In genomic region chrX:3455431-3456001, dm6 we compare ENCODE assay signal across 3 fruit fly cellular contexts.
TF ChIP-seq lines count a peak whose summit lies in the region.

No protein-coding gene starts in this region.

- no peak for TF ChIP-seq CTCF in whole organism, embryonic (GFP tag; optimal IDR thresholded peaks at IDR 0.05; lab: Kevin White, UChicago)

TF ChIP-seq in whole organism, embryonic, 481 proteins besides CTCF, POLR2A, EP300 and RAD21 (continues in another document):
- no peak for TF ChIP-seq CG10274 (GFP tag; optimal IDR thresholded peaks at IDR 0.05; lab: Kevin White, UChicago)
- no peak for TF ChIP-seq dm (GFP tag; optimal IDR thresholded peaks at IDR 0.05; lab: Kevin White, UChicago)
- no peak for TF ChIP-seq pfk (GFP tag; optimal IDR thresholded peaks at IDR 0.05; lab: Kevin White, UChicago)
- peak; percentile 25 for TF ChIP-seq CG12219 (GFP tag; optimal IDR thresholded peaks at IDR 0.05; lab: Kevin White, UChicago)
- TF ChIP-seq Scr (GFP tag; IDR thresholded peaks at IDR 0.05; lab: Robert Waterston, UW; ENCODE audit: partially characterized antibody): no peak
- TF ChIP-seq Ptx1 (GFP tag; IDR thresholded peaks at IDR 0.05; lab: Robert Waterston, UW): peak; percentile 56
- peak; percentile 48 for TF ChIP-seq ATbp (GFP tag; optimal IDR thresholded peaks at IDR 0.05; lab: Kevin White, UChicago)
- TF ChIP-seq klu (GFP tag; IDR thresholded peaks at IDR 0.05; lab: Robert Waterston, UW): no peak
- TF ChIP-seq CG6813 (GFP tag; optimal IDR thresholded peaks at IDR 0.05; lab: Kevin White, UChicago): peak; percentile 24
- peak in 1 of 2 experiments; percentile 20 for TF ChIP-seq dpn (GFP tag; optimal IDR thresholded peaks at IDR 0.05; lab: Kevin White, UChicago)
- TF ChIP-seq CG13775 (GFP tag; optimal IDR thresholded peaks at IDR 0.05; lab: Kevin White, UChicago): peak; percentile 19
- peak; percentile 63; the same call in 2 of the 3 replicates for TF ChIP-seq dysf (GFP tag; IDR thresholded peaks at IDR 0.05; lab: Robert Waterston, UW)
- no peak for TF ChIP-seq CG4617 (GFP tag; optimal IDR thresholded peaks at IDR 0.05; lab: Kevin White, UChicago; ENCODE audit: borderline replicate concordance)
- TF ChIP-seq twi (tag; optimal IDR thresholded peaks at IDR 0.05; lab: Kevin White, UChicago): peak; percentile 11
- TF ChIP-seq CG9932 (GFP tag; IDR thresholded peaks at IDR 0.05; lab: Robert Waterston, UW): peak; percentile 31; the same call in 1 of the 2 replicates
- no peak for TF ChIP-seq HmgD (GFP tag; optimal IDR thresholded peaks at IDR 0.05; lab: Kevin White, UChicago)
- peak; percentile 5 for TF ChIP-seq CG12942 (GFP tag; optimal IDR thresholded peaks at IDR 0.05; lab: Kevin White, UChicago)
- TF ChIP-seq zen (tag; optimal IDR thresholded peaks at IDR 0.05; lab: Kevin White, UChicago): no peak
- TF ChIP-seq CG30431 (GFP tag; optimal IDR thresholded peaks at IDR 0.05; lab: Kevin White, UChicago): no peak
- TF ChIP-seq Ets65A (GFP tag; lab: Kevin White, UChicago): peak; percentile 78
- peak; percentile 46 for TF ChIP-seq seq (GFP tag; IDR thresholded peaks at IDR 0.05; lab: Robert Waterston, UW)
- TF ChIP-seq Meics (GFP tag; optimal IDR thresholded peaks at IDR 0.05; lab: Kevin White, UChicago): peak; percentile 54
- TF ChIP-seq mam (GFP tag; optimal IDR thresholded peaks at IDR 0.05; lab: Kevin White, UChicago): no peak
- peak; percentile 87 for TF ChIP-seq sens (GFP tag; lab: Kevin White, UChicago)
- no peak for TF ChIP-seq br (optimal IDR thresholded peaks at IDR 0.05; lab: Kevin White, UChicago)
- TF ChIP-seq Ets97D (GFP tag; optimal IDR thresholded peaks at IDR 0.05; lab: Kevin White, UChicago): no peak
- peak; percentile 16 for TF ChIP-seq BtbVII (GFP tag; optimal IDR thresholded peaks at IDR 0.05; lab: Kevin White, UChicago)
- TF ChIP-seq Adf1 (GFP tag; IDR thresholded peaks at IDR 0.05; lab: Robert Waterston, UW): no peak
- peak; percentile 58 for TF ChIP-seq fd96Cb (tag; optimal IDR thresholded peaks at IDR 0.05; lab: Kevin White, UChicago)
- TF ChIP-seq Deaf1 (tag; optimal IDR thresholded peaks at IDR 0.05; lab: Kevin White, UChicago): peak; percentile 24
- TF ChIP-seq CG7745 (tag; optimal IDR thresholded peaks at IDR 0.05; lab: Kevin White, UChicago): no peak

TF ChIP-seq in whole organism, prepupa, 60 proteins besides CTCF, POLR2A, EP300 and RAD21:
- TF ChIP-seq vri (GFP tag; optimal IDR thresholded peaks at IDR 0.05; lab: Kevin White, UChicago): no peak
- no peak for TF ChIP-seq Eip93F (GFP tag; optimal IDR thresholded peaks at IDR 0.05; lab: Kevin White, UChicago)
- TF ChIP-seq CG31627 (GFP tag; optimal IDR thresholded peaks at IDR 0.05; lab: Kevin White, UChicago): no peak
- TF ChIP-seq CG4318 (GFP tag; optimal IDR thresholded peaks at IDR 0.05; lab: Kevin White, UChicago): peak; percentile 14
- TF ChIP-seq CG8119 (GFP tag; IDR thresholded peaks at IDR 0.05; lab: Robert Waterston, UW): no peak; the same call in 2 of the 3 replicates
- TF ChIP-seq CG32006 (GFP tag; optimal IDR thresholded peaks at IDR 0.05; lab: Kevin White, UChicago): peak; percentile 44
- TF ChIP-seq CG15336 (GFP tag; IDR thresholded peaks at IDR 0.05; lab: Robert Waterston, UW): peak; percentile 25; the same call in 1 of the 2 replicates
- no peak for TF ChIP-seq OdsH (GFP tag; optimal IDR thresholded peaks at IDR 0.05; lab: Kevin White, UChicago)
- no peak for TF ChIP-seq CG6808 (GFP tag; optimal IDR thresholded peaks at IDR 0.05; lab: Kevin White, UChicago)
- no peak for TF ChIP-seq spab (GFP tag; optimal IDR thresholded peaks at IDR 0.05; lab: Kevin White, UChicago)
- TF ChIP-seq Ets96B (tag; optimal IDR thresholded peaks at IDR 0.05; lab: Kevin White, UChicago): no peak
- TF ChIP-seq pdm3 (GFP tag; optimal IDR thresholded peaks at IDR 0.05; lab: Kevin White, UChicago): no peak
- TF ChIP-seq eg (GFP tag; IDR thresholded peaks at IDR 0.05; lab: Robert Waterston, UW): peak; percentile 44; the same call in 1 of the 3 replicates
- no peak for TF ChIP-seq lz (GFP tag; optimal IDR thresholded peaks at IDR 0.05; lab: Kevin White, UChicago)

TF ChIP-seq in whole organism, pupa, 21 proteins besides CTCF, POLR2A, EP300 and RAD21:
- no peak for TF ChIP-seq CG9948 (tag; optimal IDR thresholded peaks at IDR 0.05; lab: Kevin White, UChicago)
- no peak for TF ChIP-seq CG15710 (tag; optimal IDR thresholded peaks at IDR 0.05; lab: Kevin White, UChicago)
- TF ChIP-seq CG14655 (GFP tag; optimal IDR thresholded peaks at IDR 0.05; lab: Kevin White, UChicago): peak; percentile 55
- no peak for TF ChIP-seq CG34367 (tag; optimal IDR thresholded peaks at IDR 0.05; lab: Kevin White, UChicago)
- TF ChIP-seq CG13204 (GFP tag; optimal IDR thresholded peaks at IDR 0.05; lab: Kevin White, UChicago): no peak
- TF ChIP-seq CG4496 (GFP tag; IDR thresholded peaks at IDR 0.05; lab: Robert Waterston, UW): no peak
- no peak for TF ChIP-seq D1 (tag; optimal IDR thresholded peaks at IDR 0.05; lab: Kevin White, UChicago)
- TF ChIP-seq CG32121 (GFP tag; IDR thresholded peaks at IDR 0.05; lab: Robert Waterston, UW): 0 out of 2 replicates have a peak, but pooled peaks have one; percentile 12
- TF ChIP-seq CG8301 (tag; optimal IDR thresholded peaks at IDR 0.05; lab: Kevin White, UChicago): peak; percentile 54
- no peak for TF ChIP-seq CG17806 (tag; optimal IDR thresholded peaks at IDR 0.05; lab: Kevin White, UChicago)
- no peak for TF ChIP-seq CG12605 (GFP tag; IDR thresholded peaks at IDR 0.05; lab: Robert Waterston, UW)
- TF ChIP-seq gl (tag; optimal IDR thresholded peaks at IDR 0.05; lab: Kevin White, UChicago): no peak
- no peak for TF ChIP-seq CG8159 (tag; optimal IDR thresholded peaks at IDR 0.05; lab: Kevin White, UChicago)
- TF ChIP-seq Pif1B (GFP tag; optimal IDR thresholded peaks at IDR 0.05; lab: Kevin White, UChicago): no peak
- no peak for TF ChIP-seq Ets98B (GFP tag; IDR thresholded peaks at IDR 0.05; lab: Robert Waterston, UW)
- no peak for TF ChIP-seq rn (GFP tag; IDR thresholded peaks at IDR 0.05; lab: Robert Waterston, UW)
- no peak for TF ChIP-seq CG10348 (GFP tag; IDR thresholded peaks at IDR 0.05; lab: Robert Waterston, UW)
- no peak for TF ChIP-seq Snoo (tag; optimal IDR thresholded peaks at IDR 0.05; lab: Kevin White, UChicago)
- no peak for TF ChIP-seq EcR (GFP tag; optimal IDR thresholded peaks at IDR 0.05; lab: Kevin White, UChicago)
- no peak for TF ChIP-seq Pif1A (GFP tag; optimal IDR thresholded peaks at IDR 0.05; lab: Kevin White, UChicago)
- TF ChIP-seq fd96Ca (GFP tag; IDR thresholded peaks at IDR 0.05; lab: Robert Waterston, UW): no peak
TF ChIP-seq in whole organism, pupa: peak in this region for 3.

Comparison
In these comparisons a context has a peak if more than half of its experiments do, and no peak if none do; other contexts are left out.
1. Of the 7 proteins assayed by ChIP-seq in both whole organism, embryonic and whole organism, prepupa: peak only in whole organism, embryonic: Blimp-1 and Sox102F; only in whole organism, prepupa: none; in both: none; in neither: 5.